Fruit fly (Drosophila melanogaster) whole organism, prepupa: ENCODE results near the gene Pex19.

Experiments used
- Blimp-1 ChIP-seq: fragments of 200-800 bp; sonication (Bioruptor generic); optimal IDR thresholded peaks from 3 replicates; lab custom pipeline; 2017; ENCODE audit warnings: missing biosample characterization, missing genetic modification characterization, mild to moderate bottlenecking, moderate library complexity, missing genetic modification reagents
- CG10669 ChIP-seq: fragments of 200-800 bp; sonication (Bioruptor generic); optimal IDR thresholded peaks from 3 replicates; lab custom pipeline; 2018; ENCODE audit warnings: missing biosample characterization, mild to moderate bottlenecking, missing genetic modification characterization, moderate library complexity
- CG11294 ChIP-seq: fragments of 200-800 bp; sonication (Bioruptor generic); IDR thresholded peaks from 2 replicates; pipeline ENCODE4 v1.3.6; 2022; ENCODE audit warnings: missing biosample characterization, missing genetic modification characterization
- CG11762 ChIP-seq: fragments of 200-800 bp; sonication (Bioruptor generic); optimal IDR thresholded peaks from 3 replicates; lab custom pipeline; 2016; ENCODE audit warnings: missing biosample characterization, missing genetic modification characterization; ENCODE audit not compliant: insufficient read depth
- CG11902 ChIP-seq: fragments of 200-800 bp; sonication (Bioruptor generic); optimal IDR thresholded peaks from 3 replicates; lab custom pipeline; 2016; ENCODE audit warnings: missing biosample characterization, missing genetic modification characterization
- CG15336 ChIP-seq: fragments of 200-800 bp; sonication (Bioruptor generic); IDR thresholded peaks from 2 replicates; pipeline ENCODE4 v1.3.6; 2022; ENCODE audit warnings: missing biosample characterization, missing genetic modification characterization
- CG16779 ChIP-seq: fragments of 200-800 bp; sonication (Bioruptor generic); optimal IDR thresholded peaks from 3 replicates; lab custom pipeline; 2017; ENCODE audit warnings: missing biosample characterization, mild to moderate bottlenecking, missing genetic modification characterization
- CG3032 ChIP-seq: fragments of 200-800 bp; optimal IDR thresholded peaks from 2 replicates; lab custom pipeline; 2019; ENCODE audit warnings: missing biosample characterization, mild to moderate bottlenecking, missing genetic modification characterization, moderate library complexity
- CG31627 ChIP-seq: fragments of 200-800 bp; sonication (Bioruptor generic); optimal IDR thresholded peaks from 3 replicates; lab custom pipeline; 2016; ENCODE audit warnings: missing biosample characterization, missing genetic modification characterization
- CG32006 ChIP-seq: fragments of 200-800 bp; sonication (Bioruptor generic); optimal IDR thresholded peaks from 3 replicates; lab custom pipeline; 2017; ENCODE audit warnings: missing biosample characterization, mild to moderate bottlenecking, missing genetic modification characterization
- CG34406 ChIP-seq: fragments of 200-800 bp; sonication (Bioruptor generic); optimal IDR thresholded peaks from 3 replicates; lab custom pipeline; 2016; ENCODE audit warnings: missing biosample characterization, missing genetic modification characterization
- CG3919 ChIP-seq: fragments of 200-800 bp; sonication (Bioruptor generic); optimal IDR thresholded peaks from 3 replicates; lab custom pipeline; 2016; ENCODE audit warnings: missing biosample characterization, missing genetic modification characterization
- CG4318 ChIP-seq: fragments of 200-800 bp; sonication (Bioruptor generic); optimal IDR thresholded peaks from 3 replicates; lab custom pipeline; 2017; ENCODE audit warnings: missing biosample characterization, mild to moderate bottlenecking, missing genetic modification characterization
- CG6163 ChIP-seq: fragments of 200-800 bp; sonication (Bioruptor generic); IDR thresholded peaks from 3 replicates; pipeline ENCODE4 v1.3.6; 2022; ENCODE audit warnings: missing biosample characterization, missing genetic modification characterization
- CG6276 ChIP-seq: fragments of 200-800 bp; sonication (Bioruptor generic); optimal IDR thresholded peaks from 2 replicates; lab custom pipeline; 2017; ENCODE audit warnings: missing biosample characterization, mild to moderate bottlenecking, missing genetic modification characterization
- CG6792 ChIP-seq: fragments of 200-800 bp; sonication (Bioruptor generic); optimal IDR thresholded peaks from 3 replicates; lab custom pipeline; 2016; ENCODE audit warnings: missing biosample characterization, missing genetic modification characterization
- CG6808 ChIP-seq: fragments of 200-800 bp; sonication (Bioruptor generic); optimal IDR thresholded peaks from 3 replicates; lab custom pipeline; 2017; ENCODE audit warnings: missing biosample characterization, missing genetic modification characterization, mild to moderate bottlenecking, moderate library complexity, missing genetic modification reagents
- CG6854 ChIP-seq: fragments of 200-800 bp; sonication (Bioruptor generic); optimal IDR thresholded peaks from 2 replicates; lab custom pipeline; 2017; ENCODE audit warnings: missing biosample characterization, mild to moderate bottlenecking, missing genetic modification characterization
- CG8119 ChIP-seq: fragments of 200-800 bp; sonication (Bioruptor generic); IDR thresholded peaks from 3 replicates; pipeline ENCODE4 v1.3.6; 2022; ENCODE audit warnings: missing biosample characterization, missing genetic modification characterization
- CG8632 ChIP-seq: fragments of 200-800 bp; sonication (Bioruptor generic); optimal IDR thresholded peaks from 3 replicates; lab custom pipeline; 2016; ENCODE audit warnings: missing biosample characterization, missing genetic modification characterization
- CG9139 ChIP-seq: fragments of 200-800 bp; sonication (Bioruptor generic); optimal IDR thresholded peaks from 3 replicates; lab custom pipeline; 2017; ENCODE audit warnings: missing biosample characterization, mild to moderate bottlenecking, missing genetic modification characterization
- Eip78C ChIP-seq: fragments of 200-800 bp; sonication (Bioruptor generic); peaks from one replicate; lab custom pipeline; 2016; ENCODE audit warnings: missing biosample characterization, missing genetic modification characterization
- Eip93F ChIP-seq: fragments of 200-800 bp; sonication (Bioruptor generic); optimal IDR thresholded peaks from 2 replicates; lab custom pipeline; 2016; ENCODE audit warnings: missing biosample characterization, mild to moderate bottlenecking, missing genetic modification characterization
- Ets96B ChIP-seq: fragments of 200-800 bp; optimal IDR thresholded peaks from 2 replicates; lab custom pipeline; 2019; ENCODE audit warnings: missing biosample characterization, mild to moderate bottlenecking, missing genetic modification characterization, moderate library complexity
- Gug ChIP-seq: fragments of 200-800 bp; sonication (Bioruptor generic); IDR thresholded peaks from 2 replicates; pipeline ENCODE4 v1.3.6; 2022; ENCODE audit warnings: missing biosample characterization, missing genetic modification characterization
- Hr38 ChIP-seq: sonication (Bioruptor generic); optimal IDR thresholded peaks from 2 replicates; lab custom pipeline; 2016; ENCODE audit warnings: missing biosample characterization, missing genetic modification characterization
- Hr39 ChIP-seq: fragments of 200-800 bp; sonication (Bioruptor generic); optimal IDR thresholded peaks from 2 replicates; lab custom pipeline; 2016; ENCODE audit warnings: missing biosample characterization, missing genetic modification characterization
- Hr4 ChIP-seq: fragments of 200-800 bp; sonication (Bioruptor generic); optimal IDR thresholded peaks from 3 replicates; lab custom pipeline; 2016; ENCODE audit warnings: missing biosample characterization, missing genetic modification characterization
- Met ChIP-seq: fragments of 200-800 bp; sonication (Bioruptor generic); optimal IDR thresholded peaks from 3 replicates; lab custom pipeline; 2016; ENCODE audit warnings: missing biosample characterization, missing genetic modification characterization
- OdsH ChIP-seq: fragments of 200-800 bp; sonication (Bioruptor generic); optimal IDR thresholded peaks from 3 replicates; lab custom pipeline; 2016; ENCODE audit warnings: missing biosample characterization, missing genetic modification characterization
- Smox ChIP-seq: fragments of 200-800 bp; sonication (Bioruptor generic); optimal IDR thresholded peaks from 3 replicates; lab custom pipeline; 2016; ENCODE audit warnings: missing biosample characterization, missing genetic modification characterization
- Sox102F ChIP-seq: fragments of 200-800 bp; sonication (Bioruptor generic); optimal IDR thresholded peaks from 2 replicates; lab custom pipeline; 2016; ENCODE audit warnings: missing biosample characterization, mild to moderate bottlenecking, missing genetic modification characterization
- Sox14 ChIP-seq: fragments of 200-800 bp; sonication (Bioruptor generic); optimal IDR thresholded peaks from 3 replicates; lab custom pipeline; 2016; ENCODE audit warnings: missing biosample characterization, missing genetic modification characterization
- Sox15 ChIP-seq: fragments of 200-800 bp; sonication (Bioruptor generic); optimal IDR thresholded peaks from 3 replicates; lab custom pipeline; 2016; ENCODE audit warnings: missing biosample characterization, missing genetic modification characterization
- acj6 ChIP-seq: fragments of 200-800 bp; sonication (Bioruptor generic); optimal IDR thresholded peaks from 3 replicates; lab custom pipeline; 2016; ENCODE audit warnings: missing biosample characterization, missing genetic modification characterization
- cyc ChIP-seq: fragments of 200-800 bp; sonication (Bioruptor generic); optimal IDR thresholded peaks from 3 replicates; lab custom pipeline; 2016; ENCODE audit warnings: missing biosample characterization, missing genetic modification characterization
- dac ChIP-seq: fragments of 200-800 bp; sonication (Bioruptor generic); optimal IDR thresholded peaks from 2 replicates; lab custom pipeline; 2017; ENCODE audit warnings: missing biosample characterization, mild to moderate bottlenecking, missing genetic modification characterization
- dsx ChIP-seq: fragments of 200-800 bp; optimal IDR thresholded peaks from 3 replicates; lab custom pipeline; 2019; ENCODE audit warnings: missing biosample characterization, mild to moderate bottlenecking, missing genetic modification characterization, moderate library complexity; ENCODE audit not compliant: poor library complexity, severe bottlenecking
- eg ChIP-seq: fragments of 200-800 bp; sonication (Bioruptor generic); IDR thresholded peaks from 3 replicates; pipeline ENCODE4 v1.3.6; 2022; ENCODE audit warnings: missing biosample characterization, missing genetic modification characterization
- esn ChIP-seq: fragments of 200-800 bp; sonication (Bioruptor generic); optimal IDR thresholded peaks from 2 replicates; lab custom pipeline; 2016; ENCODE audit warnings: missing biosample characterization, mild to moderate bottlenecking, missing genetic modification characterization, moderate library complexity
- fd59A ChIP-seq: fragments of 200-800 bp; sonication (Bioruptor generic); optimal IDR thresholded peaks from 2 replicates; lab custom pipeline; 2017; ENCODE audit warnings: missing biosample characterization, mild to moderate bottlenecking, missing genetic modification characterization, missing genetic modification reagents
- fkh ChIP-seq: fragments of 200-800 bp; sonication (Bioruptor generic); optimal IDR thresholded peaks from 3 replicates; lab custom pipeline; 2017; ENCODE audit warnings: missing biosample characterization, mild to moderate bottlenecking, missing genetic modification characterization, moderate library complexity
- lz ChIP-seq: fragments of 200-800 bp; sonication (Bioruptor generic); optimal IDR thresholded peaks from 3 replicates; lab custom pipeline; 2016; ENCODE audit warnings: missing biosample characterization, missing genetic modification characterization
- pdm3 ChIP-seq: fragments of 200-800 bp; sonication (Bioruptor generic); optimal IDR thresholded peaks from 3 replicates; lab custom pipeline; 2016; ENCODE audit warnings: missing biosample characterization, missing genetic modification characterization
- spab ChIP-seq: fragments of 200-800 bp; sonication (Bioruptor generic); optimal IDR thresholded peaks from 2 replicates; lab custom pipeline; 2017; ENCODE audit warnings: missing biosample characterization, mild to moderate bottlenecking, missing genetic modification characterization, missing genetic modification reagents
- ss ChIP-seq, 2 experiments: fragments of 200-800 bp; sonication (Bioruptor generic); optimal IDR thresholded peaks; 2 replicates in 1 of 2; 3 replicates in 1 of 2; lab custom pipeline; 2017 to 2018; ENCODE audit warnings: mild to moderate bottlenecking in 2 of 2, missing biosample characterization in 2 of 2, missing genetic modification characterization in 2 of 2, moderate library complexity in 1 of 2
- svp ChIP-seq: fragments of 200-800 bp; sonication (Bioruptor generic); peaks from one replicate; lab custom pipeline; 2016; ENCODE audit warnings: missing biosample characterization, missing genetic modification characterization
- topi ChIP-seq: fragments of 200-800 bp; sonication (Bioruptor generic); optimal IDR thresholded peaks from 3 replicates; lab custom pipeline; 2016; ENCODE audit warnings: missing biosample characterization, missing genetic modification characterization
- vri ChIP-seq: fragments of 200-800 bp; sonication (Bioruptor generic); optimal IDR thresholded peaks from 3 replicates; lab custom pipeline; 2016; ENCODE audit warnings: missing biosample characterization, mild to moderate bottlenecking, missing genetic modification characterization

Gene Pex19

DNA sequence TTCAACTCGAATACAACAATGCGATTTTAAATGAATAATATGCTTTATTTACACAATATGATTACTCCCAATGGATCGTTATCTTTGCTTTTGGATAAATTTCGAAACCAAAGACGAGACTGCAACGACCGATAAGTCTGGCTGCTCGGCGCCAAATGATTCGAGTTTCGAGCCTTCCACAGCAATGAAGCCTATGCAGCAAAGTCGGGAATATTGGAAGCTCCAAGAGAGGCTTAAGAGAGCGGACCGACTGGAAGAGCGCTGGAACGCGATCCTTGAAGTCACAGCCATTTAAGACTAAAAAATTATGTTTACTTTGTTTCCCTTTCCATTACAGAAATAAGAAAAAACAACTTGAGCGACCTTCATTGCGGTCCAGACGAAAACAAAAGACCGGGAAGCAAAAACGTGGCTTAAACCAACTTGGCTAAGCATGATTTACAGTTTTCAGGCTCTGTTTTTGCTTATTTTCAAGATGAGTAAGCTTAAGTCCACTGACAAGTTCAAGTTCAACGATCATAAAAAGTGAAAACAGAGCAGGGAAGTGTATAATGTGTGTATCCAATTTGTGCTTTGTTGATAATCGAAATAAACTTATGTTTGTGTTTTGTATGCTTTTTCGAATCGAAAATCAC lies 24.9 kb upstream of the Pex19 start, which contains the start of gene firl:
firl (minus strand) TSS at position 159 of the 635 bp plus-strand sequence.
- no peak for TF ChIP-seq OdsH (GFP tag; lab: Kevin White, UChicago)
- TF ChIP-seq Eip78C (GFP tag; lab: Kevin White, UChicago) = peak; percentile 2
- TF ChIP-seq CG11762 (GFP tag; lab: Kevin White, UChicago) = no peak
- TF ChIP-seq Gug = no peak
- TF ChIP-seq CG6276 (GFP tag; lab: Kevin White, UChicago) = no peak
- no peak for TF ChIP-seq CG3919 (GFP tag; lab: Kevin White, UChicago)
- no peak for TF ChIP-seq fd59A
- TF ChIP-seq CG4318 (GFP tag; lab: Kevin White, UChicago) = no peak
- TF ChIP-seq topi (GFP tag; lab: Kevin White, UChicago) = no peak
- TF ChIP-seq Ets96B (tag; lab: Kevin White, UChicago) = no peak
- TF ChIP-seq Blimp-1 (GFP tag; lab: Kevin White, UChicago) = peak; percentile 79
- TF ChIP-seq dac (GFP tag; lab: Kevin White, UChicago) = no peak
- TF ChIP-seq CG34406 (GFP tag; lab: Kevin White, UChicago) = no peak
- no peak for TF ChIP-seq vri (GFP tag; lab: Kevin White, UChicago)
- TF ChIP-seq CG6808 = peak; percentile 88
- peak; percentile 39 to 61 for TF ChIP-seq ss (GFP tag; optimal IDR thresholded peaks at IDR 0.05; lab: Kevin White, UChicago)
- TF ChIP-seq Hr39 (GFP tag; lab: Kevin White, UChicago) = no peak
- no peak for TF ChIP-seq CG6854 (GFP tag; lab: Kevin White, UChicago)
- TF ChIP-seq cyc = no peak
- no peak for TF ChIP-seq CG11902 (GFP tag; lab: Kevin White, UChicago)
- no peak for TF ChIP-seq CG31627 (GFP tag; lab: Kevin White, UChicago)
- no peak for TF ChIP-seq Eip93F (GFP tag; lab: Kevin White, UChicago)
- TF ChIP-seq CG11294 (GFP tag; lab: Robert Waterston, UW) = no peak
- TF ChIP-seq Hr38 = no peak
- TF ChIP-seq CG8632 = no peak
- TF ChIP-seq CG16779 (tag; lab: Kevin White, UChicago) = no peak
- TF ChIP-seq svp = no peak
- no peak for TF ChIP-seq CG10669 (GFP tag; lab: Kevin White, UChicago)
- TF ChIP-seq pdm3 = no peak
- no peak for TF ChIP-seq Met
- TF ChIP-seq Sox15 (GFP tag; lab: Kevin White, UChicago) = no peak
- TF ChIP-seq spab (GFP tag; lab: Kevin White, UChicago) = no peak
- TF ChIP-seq CG8119 (GFP tag; lab: Robert Waterston, UW) = no peak
- peak; percentile 78 for TF ChIP-seq dsx (GFP tag; lab: Kevin White, UChicago)
- TF ChIP-seq CG3032 (tag; lab: Kevin White, UChicago) = no peak
- TF ChIP-seq esn (GFP tag; lab: Kevin White, UChicago) = no peak
- no peak for TF ChIP-seq Smox
- TF ChIP-seq CG32006 (GFP tag; lab: Kevin White, UChicago) = no peak
- TF ChIP-seq, all 60 proteins: peak for 5

dm6 chr2L:12075850-12076249 lies 15.8 kb upstream of the Pex19 start, which contains the start of gene CG14947:
TSS of gene CG14947 (plus strand) at chr2L:12076100.
- TF ChIP-seq CG6792 (GFP tag; lab: Kevin White, UChicago) (peak; percentile 10), Hr4 (GFP tag; lab: Kevin White, UChicago) (peak; percentile 47), lz (GFP tag; lab: Kevin White, UChicago) (peak; percentile 5), CG6808 (peak; percentile 23), esn (GFP tag; lab: Kevin White, UChicago) (peak; percentile 26), CG9139 (GFP tag; lab: Kevin White, UChicago) (peak; percentile 20), Sox102F (GFP tag; lab: Kevin White, UChicago) (peak; percentile 20), eg (GFP tag; lab: Robert Waterston, UW) (0 out of 3 replicates have a peak, but pooled peaks have one; percentile 29), CG11294 (GFP tag; lab: Robert Waterston, UW) (no peak), ss (GFP tag; optimal IDR thresholded peaks at IDR 0.05; lab: Kevin White, UChicago) (peak; percentile 21 to 39), Sox14 (no peak), Met (peak; percentile 17), fkh (no peak), Hr39 (GFP tag; lab: Kevin White, UChicago) (peak; percentile 22), CG8119 (GFP tag; lab: Robert Waterston, UW) (0 out of 3 replicates have a peak, but pooled peaks have one; percentile 37), CG31627 (GFP tag; lab: Kevin White, UChicago) (peak; percentile 16), vri (GFP tag; lab: Kevin White, UChicago) (no peak), CG15336 (GFP tag; lab: Robert Waterston, UW) (peak; percentile 51), Eip78C (GFP tag; lab: Kevin White, UChicago) (peak; percentile 75), Sox15 (GFP tag; lab: Kevin White, UChicago) (no peak), CG6163 (no peak; the same call in 2 of the 3 replicates), acj6 (no peak), CG8632 (peak; percentile 20)
